Fruit fly (Drosophila melanogaster): Measurements from ENCODE around the gene Tasp1.

Tasp1 gene

dm6 chr3L:16043782-16044352 is 43.5 kb downstream of the Tasp1 start:
- no peak for TF ChIP-seq CG34367 (tag; optimal IDR thresholded peaks at IDR 0.05)
- no peak for TF ChIP-seq CG13204 (GFP tag; optimal IDR thresholded peaks at IDR 0.05)
- no peak for TF ChIP-seq CG32121 (GFP tag; IDR thresholded peaks at IDR 0.05)
- TF ChIP-seq CG14655 (GFP tag; optimal IDR thresholded peaks at IDR 0.05): no peak
- TF ChIP-seq CG17806 (tag; optimal IDR thresholded peaks at IDR 0.05): no peak

- peak; percentile 49 for TF ChIP-seq Pif1A (GFP tag; optimal IDR thresholded peaks at IDR 0.05)
- TF ChIP-seq CG9948 (tag; optimal IDR thresholded peaks at IDR 0.05): peak; percentile 86
- TF ChIP-seq Pif1B (GFP tag; optimal IDR thresholded peaks at IDR 0.05): peak; percentile 48
- TF ChIP-seq CG34367 (tag; optimal IDR thresholded peaks at IDR 0.05): peak; percentile 80
- peak; percentile 77 for TF ChIP-seq CG13204 (GFP tag; optimal IDR thresholded peaks at IDR 0.05)
- peak; percentile 91 for TF ChIP-seq CG15710 (tag; optimal IDR thresholded peaks at IDR 0.05)
- peak; percentile 77 for TF ChIP-seq Snoo (tag; optimal IDR thresholded peaks at IDR 0.05)
- TF ChIP-seq D1 (tag; optimal IDR thresholded peaks at IDR 0.05): peak; percentile 81
- peak; percentile 81 for TF ChIP-seq CG17806 (tag; optimal IDR thresholded peaks at IDR 0.05)
- TF ChIP-seq CG8159 (tag; optimal IDR thresholded peaks at IDR 0.05): peak; percentile 95
- TF ChIP-seq EcR (GFP tag; optimal IDR thresholded peaks at IDR 0.05): peak; percentile 90
- peak; percentile 4; the same call in 1 of the 2 replicates for TF ChIP-seq rn (GFP tag; IDR thresholded peaks at IDR 0.05)
- TF ChIP-seq CG14655 (GFP tag; optimal IDR thresholded peaks at IDR 0.05): peak; percentile 88
- TF ChIP-seq CG32121 (GFP tag; IDR thresholded peaks at IDR 0.05): peak; percentile 60
- peak; percentile 82 for TF ChIP-seq CG8301 (tag; optimal IDR thresholded peaks at IDR 0.05)
- TF ChIP-seq CG4496 (GFP tag; IDR thresholded peaks at IDR 0.05): peak; percentile 61; the same call in 2 of the 3 replicates
- no peak for TF ChIP-seq CG10348 (GFP tag; IDR thresholded peaks at IDR 0.05)
- TF ChIP-seq fd96Ca (GFP tag; IDR thresholded peaks at IDR 0.05): peak; percentile 36; the same call in 1 of the 3 replicates
- peak; percentile 48; the same call in 1 of the 2 replicates for TF ChIP-seq CG12605 (GFP tag; IDR thresholded peaks at IDR 0.05)
- TF ChIP-seq gl (tag; optimal IDR thresholded peaks at IDR 0.05): peak; percentile 53
- peak; percentile 36; the same call in 1 of the 2 replicates for TF ChIP-seq Ets98B (GFP tag; IDR thresholded peaks at IDR 0.05)
These were observed 44.1 kb downstream of the Tasp1 start for dm6 chr3L:16043045-16043781.

dm6 chr3L:16042640-16043039 is 44.7 kb downstream of the Tasp1 start:
- TF ChIP-seq fd96Ca (GFP tag; IDR thresholded peaks at IDR 0.05): no peak
- TF ChIP-seq CG12605 (GFP tag; IDR thresholded peaks at IDR 0.05): peak; percentile 45
- TF ChIP-seq CG34367 (tag; optimal IDR thresholded peaks at IDR 0.05): no peak
- TF ChIP-seq CG17806 (tag; optimal IDR thresholded peaks at IDR 0.05): no peak
- TF ChIP-seq D1 (tag; optimal IDR thresholded peaks at IDR 0.05): no peak
- TF ChIP-seq CG15710 (tag; optimal IDR thresholded peaks at IDR 0.05): no peak
- no peak for TF ChIP-seq CG9948 (tag; optimal IDR thresholded peaks at IDR 0.05)
- no peak for TF ChIP-seq Snoo (tag; optimal IDR thresholded peaks at IDR 0.05)
- no peak for TF ChIP-seq CG8301 (tag; optimal IDR thresholded peaks at IDR 0.05)
- TF ChIP-seq Pif1B (GFP tag; optimal IDR thresholded peaks at IDR 0.05): no peak
- TF ChIP-seq Ets98B (GFP tag; IDR thresholded peaks at IDR 0.05): peak; percentile 4; the same call in 1 of the 2 replicates
- no peak for TF ChIP-seq CG8159 (tag; optimal IDR thresholded peaks at IDR 0.05)
- no peak for TF ChIP-seq rn (GFP tag; IDR thresholded peaks at IDR 0.05)
- no peak for TF ChIP-seq CG10348 (GFP tag; IDR thresholded peaks at IDR 0.05)
- no peak for TF ChIP-seq Pif1A (GFP tag; optimal IDR thresholded peaks at IDR 0.05)
- no peak for TF ChIP-seq CG13204 (GFP tag; optimal IDR thresholded peaks at IDR 0.05)
- peak; percentile 43 for TF ChIP-seq CG4496 (GFP tag; IDR thresholded peaks at IDR 0.05)

DNA sequence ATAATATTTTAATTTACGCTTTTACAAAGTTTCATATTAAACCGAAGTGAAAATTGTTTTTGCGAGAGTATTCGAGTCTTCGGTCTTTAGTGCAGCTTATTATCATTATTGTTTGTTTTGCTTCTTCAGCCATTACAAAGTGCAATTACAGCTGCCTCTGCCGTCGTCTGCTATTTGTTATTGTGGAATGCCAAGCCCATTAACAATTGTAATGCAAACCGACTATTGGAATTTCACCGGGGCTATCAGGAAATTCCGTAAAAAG is 45.3 kb downstream of the Tasp1 start:
- no peak for TF ChIP-seq Ets98B (GFP tag; IDR thresholded peaks at IDR 0.05)
- TF ChIP-seq CG9948 (tag; optimal IDR thresholded peaks at IDR 0.05): peak; percentile 8
- TF ChIP-seq D1 (tag; optimal IDR thresholded peaks at IDR 0.05): peak; percentile 36
- no peak for TF ChIP-seq CG8301 (tag; optimal IDR thresholded peaks at IDR 0.05)
- TF ChIP-seq CG8159 (tag; optimal IDR thresholded peaks at IDR 0.05): peak; percentile 47

- TF ChIP-seq CG9948 (tag; optimal IDR thresholded peaks at IDR 0.05) (no peak), Snoo (tag; optimal IDR thresholded peaks at IDR 0.05) (peak; percentile 33), fd96Ca (GFP tag; IDR thresholded peaks at IDR 0.05) (peak; percentile 80), CG4496 (GFP tag; IDR thresholded peaks at IDR 0.05) (peak; percentile 79), D1 (tag; optimal IDR thresholded peaks at IDR 0.05) (no peak), CG15710 (tag; optimal IDR thresholded peaks at IDR 0.05) (peak; percentile 47), CG12605 (GFP tag; IDR thresholded peaks at IDR 0.05) (peak; percentile 54; the same call in 1 of the 2 replicates), CG13204 (GFP tag; optimal IDR thresholded peaks at IDR 0.05) (peak; percentile 83), CG10348 (GFP tag; IDR thresholded peaks at IDR 0.05) (no peak), EcR (GFP tag; optimal IDR thresholded peaks at IDR 0.05) (peak; percentile 65), CG17806 (tag; optimal IDR thresholded peaks at IDR 0.05) (peak; percentile 22), CG34367 (tag; optimal IDR thresholded peaks at IDR 0.05) (peak; percentile 29), rn (GFP tag; IDR thresholded peaks at IDR 0.05) (no peak), CG14655 (GFP tag; optimal IDR thresholded peaks at IDR 0.05) (peak; percentile 74), gl (tag; optimal IDR thresholded peaks at IDR 0.05) (peak; percentile 91), CG32121 (GFP tag; IDR thresholded peaks at IDR 0.05) (peak; percentile 66), Pif1B (GFP tag; optimal IDR thresholded peaks at IDR 0.05) (peak; percentile 56), CG8159 (tag; optimal IDR thresholded peaks at IDR 0.05) (peak; percentile 29), Ets98B (GFP tag; IDR thresholded peaks at IDR 0.05) (peak; percentile 80), Pif1A (GFP tag; optimal IDR thresholded peaks at IDR 0.05) (peak; percentile 46), CG8301 (tag; optimal IDR thresholded peaks at IDR 0.05) (peak; percentile 57)
These were observed 45.9 kb downstream of the Tasp1 start for dm6 chr3L:16041260-16042079.
